Worm (Caenorhabditis elegans): Measurements from ENCODE around the gene rgs-9.

rgs-9 gene

ce11 chrX:1888445-1889035 is 26.5 kb upstream of the rgs-9 start (continued):
- no peak for TF ChIP-seq cebp-1 (GFP tag; IDR thresholded peaks at IDR 0.05)
- TF ChIP-seq cebp-1 (tag; optimal IDR thresholded peaks at IDR 0.05): peak; percentile 80
- no peak for TF ChIP-seq rec-8 (tag; optimal IDR thresholded peaks at IDR 0.05)
- no peak for TF ChIP-seq ztf-25 (GFP tag; IDR thresholded peaks at IDR 0.05)
- TF ChIP-seq aptf-3 (GFP tag; IDR thresholded peaks at IDR 0.05): no peak
- TF ChIP-seq tbx-9 (tag; optimal IDR thresholded peaks at IDR 0.05; ENCODE audit: borderline replicate concordance): no peak
- no peak for TF ChIP-seq mel-28 (tag; optimal IDR thresholded peaks at IDR 0.05; ENCODE audit: borderline replicate concordance)
- no peak for TF ChIP-seq F49E8.2 (tag; optimal IDR thresholded peaks at IDR 0.05; ENCODE audit: insufficient read depth)
- TF ChIP-seq hrde-1 (tag; optimal IDR thresholded peaks at IDR 0.05; ENCODE audit: borderline replicate concordance): no peak
- TF ChIP-seq egl-18 (GFP tag; IDR thresholded peaks at IDR 0.05): no peak
- no peak for TF ChIP-seq lsl-1 (GFP tag; optimal IDR thresholded peaks at IDR 0.05)
- TF ChIP-seq hsf-1 (GFP tag; IDR thresholded peaks at IDR 0.05): no peak
- TF ChIP-seq mxl-1 (tag; optimal IDR thresholded peaks at IDR 0.05): no peak
- TF ChIP-seq C17E4.6 (GFP tag; IDR thresholded peaks at IDR 0.05): no peak
- no peak for TF ChIP-seq lsy-27 (tag; optimal IDR thresholded peaks at IDR 0.05; ENCODE audit: borderline replicate concordance, insufficient read depth)
- no peak; the same call in 1 of the 2 replicates for TF ChIP-seq dox-1 (GFP tag; IDR thresholded peaks at IDR 0.05)
- no peak for TF ChIP-seq nhr-27 (tag; optimal IDR thresholded peaks at IDR 0.05)
- TF ChIP-seq bed-1 (GFP tag; IDR thresholded peaks at IDR 0.05): no peak
- no peak for TF ChIP-seq hlh-12 (tag; optimal IDR thresholded peaks at IDR 0.05)
- TF ChIP-seq nfya-1 (tag; optimal IDR thresholded peaks at IDR 0.05; ENCODE audit: borderline replicate concordance, insufficient read depth): no peak
- no peak for TF ChIP-seq C06A6.2 (GFP tag; conservative IDR thresholded peaks at IDR 0.05)
- no peak for TF ChIP-seq madf-8 (GFP tag; conservative IDR thresholded peaks at IDR 0.05)
- no peak for TF ChIP-seq ztf-22 (GFP tag; optimal IDR thresholded peaks at IDR 0.05)
- no peak; the same call in 1 of the 2 replicates for TF ChIP-seq hmg-1.2 (GFP tag; IDR thresholded peaks at IDR 0.05)
- no peak for TF ChIP-seq snpc-1.1 (tag; optimal IDR thresholded peaks at IDR 0.05; ENCODE audit: insufficient read depth)
- TF ChIP-seq F23B12.7 (tag; optimal IDR thresholded peaks at IDR 0.05; ENCODE audit: insufficient read depth): no peak
- no peak for TF ChIP-seq F39B2.1 (GFP tag; IDR thresholded peaks at IDR 0.05)
- no peak; the same call in 1 of the 2 replicates for TF ChIP-seq hmg-20 (GFP tag; IDR thresholded peaks at IDR 0.05)
- TF ChIP-seq nhr-90 (tag; optimal IDR thresholded peaks at IDR 0.05): peak; percentile 10
- peak; percentile 40 for TF ChIP-seq B0261.1 (tag; optimal IDR thresholded peaks at IDR 0.05)
- TF ChIP-seq lir-1 (GFP tag; conservative IDR thresholded peaks at IDR 0.05): no peak
- TF ChIP-seq snpc-4 (GFP tag; optimal IDR thresholded peaks at IDR 0.05): no peak
- peak in 2 of 4 experiments; percentile 15 to 29 for TF ChIP-seq snpc-4 (tag; optimal IDR thresholded peaks at IDR 0.05)
- TF ChIP-seq T07F8.4 (tag; optimal IDR thresholded peaks at IDR 0.05): no peak
- no peak for TF ChIP-seq madf-6 (GFP tag; IDR thresholded peaks at IDR 0.05)
- TF ChIP-seq Y53G8AR.9 (GFP tag; conservative IDR thresholded peaks at IDR 0.05): no peak
- TF ChIP-seq athp-1 (tag; optimal IDR thresholded peaks at IDR 0.05): no peak
- no peak for TF ChIP-seq hlh-26 (GFP tag; conservative IDR thresholded peaks at IDR 0.05)
- no peak for TF ChIP-seq nhr-179 (tag; optimal IDR thresholded peaks at IDR 0.05)
- TF ChIP-seq aptf-2 (GFP tag; conservative IDR thresholded peaks at IDR 0.05): no peak
- no peak for TF ChIP-seq attf-3 (GFP tag; conservative IDR thresholded peaks at IDR 0.05)
- no peak for TF ChIP-seq mes-4 (tag; optimal IDR thresholded peaks at IDR 0.05)
- peak; percentile 61 for TF ChIP-seq somi-1 (GFP tag; optimal IDR thresholded peaks at IDR 0.05)
- no peak for TF ChIP-seq efl-1 (GFP tag; optimal IDR thresholded peaks at IDR 0.05)
- peak; percentile 45 for TF ChIP-seq ceh-27 (GFP tag; optimal IDR thresholded peaks at IDR 0.05)
- TF ChIP-seq rpc-1 (optimal IDR thresholded peaks at IDR 0.05): no peak
- TF ChIP-seq rpc-1 (tag; optimal IDR thresholded peaks at IDR 0.05): no peak
- no peak for TF ChIP-seq T26A5.8 (tag; optimal IDR thresholded peaks at IDR 0.05)

Measured in whole organism, young adult.